Fruit fly (Drosophila melanogaster): ENCODE data around the gene CG2150.

CG2150 gene

dm6 chr3R:31793664-31794417 lies 29.3 kb upstream of the CG2150 start, which contains the start of the genes Mccc1 and Acf (continued):
- TF ChIP-seq tll (GFP tag; optimal IDR thresholded peaks at IDR 0.05) (no peak), wdn (GFP tag; IDR thresholded peaks at IDR 0.05) (peak; percentile 45; the same call in 1 of the 2 replicates), CG8924 (tag; optimal IDR thresholded peaks at IDR 0.05) (no peak), zf30C (GFP tag; optimal IDR thresholded peaks at IDR 0.05) (no peak), dpn (GFP tag; optimal IDR thresholded peaks at IDR 0.05) (peak; percentile 42 to 51), CG9932 (GFP tag; IDR thresholded peaks at IDR 0.05) (peak; percentile 45), CG10462 (GFP tag; optimal IDR thresholded peaks at IDR 0.05) (peak; percentile 71), CG11085 (GFP tag; IDR thresholded peaks at IDR 0.05) (no peak), eve (GFP tag; optimal IDR thresholded peaks at IDR 0.05) (no peak), Sry-β (GFP tag; optimal IDR thresholded peaks at IDR 0.05) (peak; percentile 19), YL-1 (GFP tag; optimal IDR thresholded peaks at IDR 0.05) (peak; percentile 50), Mes4 (GFP tag; optimal IDR thresholded peaks at IDR 0.05) (peak; percentile 2), CG12155 (GFP tag; optimal IDR thresholded peaks at IDR 0.05) (peak; percentile 37), caup (GFP tag; optimal IDR thresholded peaks at IDR 0.05; ENCODE audit: severe bottlenecking) (no peak), CG12104 (GFP tag; optimal IDR thresholded peaks at IDR 0.05) (no peak), hbn (GFP tag; IDR thresholded peaks at IDR 0.05; ENCODE audit: partially characterized antibody) (peak; percentile 64), CG17361 (GFP tag; IDR thresholded peaks at IDR 0.05) (peak; percentile 91; the same call in 2 of the 3 replicates), insv (GFP tag; optimal IDR thresholded peaks at IDR 0.05) (no peak), CG17186 (GFP tag; optimal IDR thresholded peaks at IDR 0.05) (peak; percentile 55), CG16813 (GFP tag; IDR thresholded peaks at IDR 0.05; ENCODE audit: partially characterized antibody) (peak; percentile 41; the same call in 1 of the 3 replicates), Hr3 (GFP tag; optimal IDR thresholded peaks at IDR 0.05) (peak; percentile 21), Bteb2 (GFP tag; optimal IDR thresholded peaks at IDR 0.05) (peak; percentile 41), Dll (GFP tag; IDR thresholded peaks at IDR 0.05; ENCODE audit: partially characterized antibody) (peak; percentile 73), ato (GFP tag; IDR thresholded peaks at IDR 0.05; ENCODE audit: partially characterized antibody) (peak; percentile 41; the same call in 1 of the 2 replicates), CG2202 (tag; optimal IDR thresholded peaks at IDR 0.05) (no peak), CG33213 (GFP tag; optimal IDR thresholded peaks at IDR 0.05) (peak; percentile 44), CHES-1-like (GFP tag; optimal IDR thresholded peaks at IDR 0.05) (peak; percentile 53), Atf6 (GFP tag; IDR thresholded peaks at IDR 0.05) (no peak), CG7928 (GFP tag; optimal IDR thresholded peaks at IDR 0.05) (no peak), CG14667 (GFP tag; IDR thresholded peaks at IDR 0.05) (no peak), zen (tag; optimal IDR thresholded peaks at IDR 0.05) (peak; percentile 47), jigr1 (GFP tag; IDR thresholded peaks at IDR 0.05) (no peak), emc (GFP tag; optimal IDR thresholded peaks at IDR 0.05) (no peak), amos (GFP tag; IDR thresholded peaks at IDR 0.05; ENCODE audit: partially characterized antibody) (peak; percentile 65), CG30403 (GFP tag; optimal IDR thresholded peaks at IDR 0.05) (peak; percentile 65), CG7963 (GFP tag; IDR thresholded peaks at IDR 0.05; ENCODE audit: partially characterized antibody) (no peak), mam (GFP tag; optimal IDR thresholded peaks at IDR 0.05) (peak; percentile 60), CG8359 (GFP tag; optimal IDR thresholded peaks at IDR 0.05; ENCODE audit: borderline replicate concordance) (no peak), Scr (GFP tag; IDR thresholded peaks at IDR 0.05; ENCODE audit: partially characterized antibody) (peak; percentile 69), CG13287 (GFP tag; IDR thresholded peaks at IDR 0.05; ENCODE audit: partially characterized antibody) (peak; percentile 76), Antp (GFP tag; optimal IDR thresholded peaks at IDR 0.05) (peak; percentile 37), CG14050 (GFP tag; IDR thresholded peaks at IDR 0.05) (no peak), Ptx1 (GFP tag; IDR thresholded peaks at IDR 0.05) (peak; percentile 51), peb (GFP tag; IDR thresholded peaks at IDR 0.05) (no peak), cad (GFP tag; optimal IDR thresholded peaks at IDR 0.05) (no peak), HmgZ (tag; optimal IDR thresholded peaks at IDR 0.05) (peak; percentile 47), fd96Cb (tag; optimal IDR thresholded peaks at IDR 0.05) (no peak), sens (GFP tag) (peak; percentile 93), CG10267 (tag; optimal IDR thresholded peaks at IDR 0.05) (peak; percentile 52)

Data from whole organism, embryonic.